Fruit fly (Drosophila melanogaster): ENCODE data around the gene CG18731.

Gene CG18731

dm6 chr3R:29681241-29681640, 43.6 kb upstream of the CG18731 start:
- peak; percentile 55 for TF ChIP-seq sug (tag; optimal IDR thresholded peaks at IDR 0.05)
- TF ChIP-seq CG13894 (tag; optimal IDR thresholded peaks at IDR 0.05), result peak; percentile 11
- TF ChIP-seq sens (GFP tag), result peak; percentile 11
- no peak for TF ChIP-seq lola (GFP tag; optimal IDR thresholded peaks at IDR 0.05)
- peak; percentile 78 for TF ChIP-seq exex (tag; optimal IDR thresholded peaks at IDR 0.05)
- no peak for TF ChIP-seq B-H1 (GFP tag; IDR thresholded peaks at IDR 0.05)

dm6 chr3R:29682152-29682600, 42.7 kb upstream of the CG18731 start, which contains the start of the genes CG7582 and Gycalpha99B:
Gene CG7582, minus strand, starts transcription at chr3R:29682278.
Gene Gycalpha99B, plus strand, starts transcription at chr3R:29682503.
- TF ChIP-seq Aef1 (GFP tag; IDR thresholded peaks at IDR 0.05), result no peak
- TF ChIP-seq CG2199 (GFP tag; IDR thresholded peaks at IDR 0.05), result 0 out of 3 replicates have a peak, but pooled peaks have one; percentile 9
- TF ChIP-seq Hr78 (GFP tag; optimal IDR thresholded peaks at IDR 0.05), result peak in 1 of 2 experiments; percentile 76
- no peak for TF ChIP-seq PHDP (tag; optimal IDR thresholded peaks at IDR 0.05)
- no peak for TF ChIP-seq CG14441 (GFP tag; IDR thresholded peaks at IDR 0.05)
- peak; percentile 31 for TF ChIP-seq CG31365 (tag; optimal IDR thresholded peaks at IDR 0.05)
- TF ChIP-seq onecut (GFP tag; IDR thresholded peaks at IDR 0.05), result peak; percentile 64
- TF ChIP-seq ewg (GFP tag; optimal IDR thresholded peaks at IDR 0.05), result peak; percentile 65
- peak; percentile 44 for TF ChIP-seq nom (GFP tag; optimal IDR thresholded peaks at IDR 0.05)
- TF ChIP-seq cg (GFP tag; optimal IDR thresholded peaks at IDR 0.05), result peak; percentile 48
- TF ChIP-seq Dek (tag; optimal IDR thresholded peaks at IDR 0.05), result no peak
- no peak for TF ChIP-seq CG11085 (GFP tag; IDR thresholded peaks at IDR 0.05)
- TF ChIP-seq Pdp1 (GFP tag; optimal IDR thresholded peaks at IDR 0.05), result peak in 1 of 2 experiments; percentile 80
- peak; percentile 99 for TF ChIP-seq Blimp-1 (GFP tag; optimal IDR thresholded peaks at IDR 0.05)
- no peak for TF ChIP-seq CG17361 (GFP tag; IDR thresholded peaks at IDR 0.05)
- TF ChIP-seq abd-A (tag; optimal IDR thresholded peaks at IDR 0.05), result peak; percentile 24
- peak; percentile 91; the same call in 2 of the 4 replicates for TF ChIP-seq chinmo (GFP tag; IDR thresholded peaks at IDR 0.05; ENCODE audit: partially characterized antibody)
- no peak for TF ChIP-seq CG15479 (GFP tag; optimal IDR thresholded peaks at IDR 0.05)
- TF ChIP-seq crol (GFP tag; IDR thresholded peaks at IDR 0.05), result peak; percentile 41; the same call in 1 of the 2 replicates
- TF ChIP-seq usp (GFP tag; optimal IDR thresholded peaks at IDR 0.05), result no peak
- TF ChIP-seq Dll (GFP tag; IDR thresholded peaks at IDR 0.05; ENCODE audit: partially characterized antibody), result peak; percentile 35; the same call in 1 of the 4 replicates
- TF ChIP-seq ato (GFP tag; IDR thresholded peaks at IDR 0.05; ENCODE audit: partially characterized antibody), result no peak
- TF ChIP-seq yki (optimal IDR thresholded peaks at IDR 0.05), result peak; percentile 65
- peak; percentile 71 for TF ChIP-seq nerfin-1 (tag; optimal IDR thresholded peaks at IDR 0.05)
- no peak for TF ChIP-seq trh (GFP tag; optimal IDR thresholded peaks at IDR 0.05)
- peak; percentile 99 for TF ChIP-seq scrt (GFP tag; optimal IDR thresholded peaks at IDR 0.05)
- peak; percentile 3 for TF ChIP-seq CG34376 (GFP tag; optimal IDR thresholded peaks at IDR 0.05)
- no peak for TF ChIP-seq CG15696 (tag; optimal IDR thresholded peaks at IDR 0.05)
- TF ChIP-seq nerfin-2 (GFP tag; IDR thresholded peaks at IDR 0.05; ENCODE audit: partially characterized antibody), result peak; percentile 11; the same call in 1 of the 2 replicates
- TF ChIP-seq CG16863 (GFP tag; optimal IDR thresholded peaks at IDR 0.05), result no peak
- TF ChIP-seq CG12155 (GFP tag; optimal IDR thresholded peaks at IDR 0.05), result no peak
- TF ChIP-seq kah (GFP tag; optimal IDR thresholded peaks at IDR 0.05), result peak; percentile 52
- TF ChIP-seq zfh2 (GFP tag; optimal IDR thresholded peaks at IDR 0.05), result no peak
- peak; percentile 89 for TF ChIP-seq sd (tag; optimal IDR thresholded peaks at IDR 0.05)
- peak; percentile 41 for TF ChIP-seq CG12769 (tag; optimal IDR thresholded peaks at IDR 0.05)
- no peak for TF ChIP-seq CG3726 (GFP tag; IDR thresholded peaks at IDR 0.05)
- TF ChIP-seq crp (GFP tag; optimal IDR thresholded peaks at IDR 0.05), result no peak
- no peak for TF ChIP-seq CG10654 (GFP tag; optimal IDR thresholded peaks at IDR 0.05)
- peak; percentile 87 to 89 for TF ChIP-seq Trl (optimal IDR thresholded peaks at IDR 0.05)
- no peak for TF ChIP-seq Trl (GFP tag; optimal IDR thresholded peaks at IDR 0.05)
- no peak for TF ChIP-seq ftz-f1 (GFP tag; optimal IDR thresholded peaks at IDR 0.05)
- TF ChIP-seq CG13287 (GFP tag; IDR thresholded peaks at IDR 0.05; ENCODE audit: partially characterized antibody), result no peak; the same call in 1 of the 2 replicates

Measured in whole organism, embryonic.